Worm (Caenorhabditis elegans) whole organism, young adult: Measurements from ENCODE around the gene chil-6.
A peak's percentile ranks its signal among the peaks of the same experiment; 100 is the strongest.

Experiments
- B0035.1 ChIP-seq: sonication (generic microtip); optimal IDR thresholded peaks from 2 replicates; lab custom pipeline; 2016; ENCODE audit warnings: missing genetic modification characterization, mild to moderate bottlenecking, missing compliant biosample characterization, missing genotype, missing genetic modification reagents
- F23B12.7 ChIP-seq: sonication (generic microtip); optimal IDR thresholded peaks from 2 replicates; lab custom pipeline; 2017; ENCODE audit warnings: missing genetic modification characterization, mild to moderate bottlenecking, missing compliant biosample characterization, antibody characterized with exemption, moderate library complexity; ENCODE audit not compliant: insufficient read depth
- F49E8.2 ChIP-seq: sonication (generic microtip); optimal IDR thresholded peaks from 3 replicates; lab custom pipeline; 2017; ENCODE audit warnings: missing genetic modification characterization, mild to moderate bottlenecking, missing compliant biosample characterization, antibody characterized with exemption, moderate library complexity; ENCODE audit not compliant: insufficient read depth
- K11D2.4 ChIP-seq: fragments of 200-800 bp; sonication (Bioruptor generic); IDR thresholded peaks from 2 replicates; pipeline ENCODE4 v1.3.6; 2022; ENCODE audit warnings: missing genetic modification reagents, missing genetic modification characterization, missing compliant biosample characterization
- T07F8.4 ChIP-seq: sonication (generic microtip); optimal IDR thresholded peaks from 2 replicates; lab custom pipeline; 2016; ENCODE audit warnings: mild to moderate bottlenecking, missing genetic modification characterization, moderate library complexity, missing compliant biosample characterization
- Y56A3A.18 ChIP-seq: fragments of 200-800 bp; sonication (Bioruptor generic); IDR thresholded peaks from 2 replicates; pipeline ENCODE4 v1.3.6; 2022; ENCODE audit warnings: missing genetic modification reagents, missing genetic modification characterization, missing compliant biosample characterization
- Y79H2A.3 ChIP-seq: fragments of 200-800 bp; sonication (Bioruptor generic); conservative IDR thresholded peaks from 2 replicates; pipeline ENCODE4 v1.3.6; 2022; ENCODE audit warnings: missing genetic modification reagents, missing genetic modification characterization, missing compliant biosample characterization
- ZK185.1 ChIP-seq: sonication (generic microtip); optimal IDR thresholded peaks from 2 replicates; lab custom pipeline; 2016; ENCODE audit warnings: mild to moderate bottlenecking, missing genetic modification characterization, missing compliant biosample characterization; ENCODE audit not compliant: poor library complexity, severe bottlenecking
- akir-1 ChIP-seq: fragments of 200-800 bp; sonication (Bioruptor generic); optimal IDR thresholded peaks from 2 replicates; lab custom pipeline; 2018; ENCODE audit warnings: mild to moderate bottlenecking, missing genetic modification characterization, moderate library complexity, missing compliant biosample characterization
- atf-7 ChIP-seq: sonication (generic microtip); optimal IDR thresholded peaks from 2 replicates; lab custom pipeline; 2017; ENCODE audit warnings: mild to moderate bottlenecking, missing genetic modification characterization, missing compliant biosample characterization
- bed-1 ChIP-seq: fragments of 200-800 bp; sonication (Bioruptor generic); IDR thresholded peaks from 2 replicates; pipeline ENCODE4 v1.3.6; 2022; ENCODE audit warnings: missing genetic modification reagents, missing genetic modification characterization, missing compliant biosample characterization
- ceh-27 ChIP-seq: fragments of 200-800 bp; sonication (Bioruptor generic); optimal IDR thresholded peaks from 2 replicates; lab custom pipeline; 2018; ENCODE audit warnings: mild to moderate bottlenecking, missing genetic modification characterization, moderate library complexity, missing compliant biosample characterization
- egl-18 ChIP-seq: fragments of 200-800 bp; sonication (Bioruptor generic); IDR thresholded peaks from 2 replicates; pipeline ENCODE4 v1.3.6; 2022; ENCODE audit warnings: missing genetic modification reagents, missing genetic modification characterization, missing compliant biosample characterization
- egl-44 ChIP-seq: fragments of 200-800 bp; sonication (Bioruptor generic); IDR thresholded peaks from 2 replicates; pipeline ENCODE4 v1.3.6; 2022; ENCODE audit warnings: missing genetic modification reagents, missing genetic modification characterization, missing compliant biosample characterization
- ekl-4 ChIP-seq: fragments of 200-800 bp; sonication (Bioruptor generic); IDR thresholded peaks from 2 replicates; pipeline ENCODE4 v1.3.6; 2022; ENCODE audit warnings: missing genetic modification reagents, missing genetic modification characterization, missing compliant biosample characterization
- hlh-26 ChIP-seq: fragments of 200-800 bp; sonication (Bioruptor generic); conservative IDR thresholded peaks from 2 replicates; pipeline ENCODE4 v1.3.6; 2022; ENCODE audit warnings: missing genetic modification reagents, missing genetic modification characterization, missing compliant biosample characterization
- hmg-1.2 ChIP-seq: fragments of 200-800 bp; sonication (Bioruptor generic); IDR thresholded peaks from 2 replicates; pipeline ENCODE4 v1.3.6; 2022; ENCODE audit warnings: missing genetic modification reagents, missing genetic modification characterization, missing compliant biosample characterization
- hsf-1 ChIP-seq: fragments of 200-800 bp; sonication (Bioruptor generic); IDR thresholded peaks from 2 replicates; pipeline ENCODE4 v1.3.6; 2022; ENCODE audit warnings: missing genetic modification reagents, missing genetic modification characterization, missing compliant biosample characterization
- let-607 ChIP-seq, 2 experiments: fragments of 200-800 bp in 1 of 2; sonication (Bioruptor generic) in 1 of 2; sonication (generic microtip) in 1 of 2; optimal IDR thresholded peaks; 2 replicates each; lab custom pipeline; 2016 to 2018; ENCODE audit warnings: mild to moderate bottlenecking in 2 of 2, missing compliant biosample characterization in 2 of 2, missing genetic modification characterization in 2 of 2, moderate library complexity in 2 of 2, missing genotype in 1 of 2
- lin-26 ChIP-seq: fragments of 200-800 bp; sonication (Bioruptor generic); IDR thresholded peaks from 2 replicates; pipeline ENCODE4 v1.3.6; 2022; ENCODE audit warnings: missing genetic modification reagents, missing genetic modification characterization, missing compliant biosample characterization
- lin-35 ChIP-seq, 3 experiments: fragments of 150-350 bp in 2 of 3; sonication (generic microtip) in 1 of 3; optimal IDR thresholded peaks; 2 replicates each; lab custom pipeline; 2014 to 2018; ENCODE audit warnings: missing biosample characterization in 3 of 3, missing genetic modification characterization in 3 of 3, missing genetic modification reagents in 3 of 3
- madf-6 ChIP-seq: fragments of 200-800 bp; sonication (Bioruptor generic); IDR thresholded peaks from 2 replicates; pipeline ENCODE4 v1.3.6; 2022; ENCODE audit warnings: missing genetic modification reagents, missing genetic modification characterization, missing compliant biosample characterization
- mel-28 ChIP-seq: sonication (generic microtip); optimal IDR thresholded peaks from 2 replicates; lab custom pipeline; 2016; ENCODE audit warnings: borderline replicate concordance, mild to moderate bottlenecking, missing genetic modification characterization, missing compliant biosample characterization
- nfyb-1 ChIP-seq: fragments of 200-800 bp; sonication (Bioruptor generic); IDR thresholded peaks from 2 replicates; pipeline ENCODE4 v1.3.6; 2022; ENCODE audit warnings: missing genetic modification reagents, missing genetic modification characterization, missing compliant biosample characterization
- rec-8 ChIP-seq, 2 experiments: sonication (generic microtip); optimal IDR thresholded peaks; 2 replicates each; lab custom pipeline; 2016; ENCODE audit warnings: mild to moderate bottlenecking in 2 of 2, missing genetic modification characterization in 2 of 2, missing genetic modification reagents in 2 of 2, missing genotype in 2 of 2, missing biosample characterization in 1 of 2, missing compliant biosample characterization in 1 of 2, moderate library complexity in 1 of 2
- rpc-1 ChIP-seq, 2 experiments: fragments of 150-350 bp in 1 of 2; sonication (generic microtip) in 1 of 2; optimal IDR thresholded peaks; 2 replicates each; lab custom pipeline; 2014 to 2018; ENCODE audit warnings: missing biosample characterization in 1 of 2, missing genetic modification characterization in 1 of 2, missing genetic modification reagents in 1 of 2, missing genotype in 1 of 2
- sea-2 ChIP-seq: fragments of 200-800 bp; sonication (Bioruptor generic); IDR thresholded peaks from 2 replicates; pipeline ENCODE4 v1.3.6; 2022; ENCODE audit warnings: missing genetic modification characterization, missing compliant biosample characterization
- tbp1 ChIP-seq: fragments of 200-800 bp; sonication (Bioruptor generic); optimal IDR thresholded peaks from 2 replicates; lab custom pipeline; 2018; ENCODE audit warnings: mild to moderate bottlenecking, missing genetic modification characterization, missing compliant biosample characterization
- unc-130 ChIP-seq: sonication (generic microtip); optimal IDR thresholded peaks from 2 replicates; lab custom pipeline; 2016; ENCODE audit warnings: missing genetic modification reagents, missing genetic modification characterization, missing compliant biosample characterization
- ztf-25 ChIP-seq: fragments of 200-800 bp; sonication (Bioruptor generic); IDR thresholded peaks from 2 replicates; pipeline ENCODE4 v1.3.6; 2022; ENCODE audit warnings: missing genetic modification reagents, missing genetic modification characterization, missing compliant biosample characterization
- ztf-26 ChIP-seq: sonication (generic microtip); optimal IDR thresholded peaks from 2 replicates; lab custom pipeline; 2017; ENCODE audit warnings: missing genetic modification characterization, missing compliant biosample characterization
- ztf-28 ChIP-seq: fragments of 200-800 bp; sonication (Bioruptor generic); IDR thresholded peaks from 2 replicates; pipeline ENCODE4 v1.3.6; 2022; ENCODE audit warnings: missing genetic modification reagents, missing genetic modification characterization, missing compliant biosample characterization

chil-6 gene

ce11 chrII:9891823-9892222, 34.1 kb upstream of the chil-6 start (continued):
- TF ChIP-seq ztf-28 (GFP tag; lab: Robert Waterston, UW) (no peak), hsf-1 (GFP tag; lab: Robert Waterston, UW) (no peak), sea-2 (GFP tag; lab: Robert Waterston, UW) (no peak), K11D2.4 (GFP tag; lab: Robert Waterston, UW) (no peak), atf-7 (tag; lab: Kevin White, UChicago) (peak; percentile 26), egl-44 (peak; percentile 15; the same call in 1 of the 2 replicates), T07F8.4 (tag; lab: Kevin White, UChicago) (no peak), hlh-26 (GFP tag; lab: Robert Waterston, UW) (no peak), unc-130 (GFP tag; lab: Kevin White, UChicago) (no peak), F23B12.7 (tag; lab: Kevin White, UChicago) (no peak), lin-26 (GFP tag; lab: Robert Waterston, UW) (peak; percentile 68; the same call in 1 of the 2 replicates), akir-1 (no peak), bed-1 (GFP tag; lab: Robert Waterston, UW) (no peak), mel-28 (tag; lab: Kevin White, UChicago) (no peak), rpc-1 (optimal IDR thresholded peaks at IDR 0.05; lab: Kevin White, UChicago) (no peak), rpc-1 (tag; optimal IDR thresholded peaks at IDR 0.05; lab: Kevin White, UChicago) (no peak), ekl-4 (GFP tag; lab: Robert Waterston, UW) (peak; percentile 13; the same call in 1 of the 2 replicates), egl-18 (no peak)

- peak in 1 of 2 experiments; percentile 7 for TF ChIP-seq let-607 (tag; optimal IDR thresholded peaks at IDR 0.05; lab: Kevin White, UChicago)
- peak; percentile 28 for TF ChIP-seq ceh-27 (GFP tag; lab: Kevin White, UChicago)
- no peak for TF ChIP-seq F23B12.7 (tag; lab: Kevin White, UChicago)
- TF ChIP-seq hmg-1.2 (GFP tag; lab: Robert Waterston, UW): peak; percentile 48; the same call in 1 of the 2 replicates
- no peak for TF ChIP-seq Y79H2A.3 (GFP tag; lab: Robert Waterston, UW)
- no peak for TF ChIP-seq nfyb-1 (GFP tag; lab: Robert Waterston, UW)
- TF ChIP-seq ztf-25 (GFP tag; lab: Robert Waterston, UW): 0 out of 2 replicates have a peak, but pooled peaks have one; percentile 56
- no peak for TF ChIP-seq F49E8.2
- TF ChIP-seq ZK185.1 (tag; lab: Kevin White, UChicago): peak; percentile 12
- TF ChIP-seq B0035.1 (tag; lab: Kevin White, UChicago): no peak
- TF ChIP-seq Y56A3A.18: 0 out of 2 replicates have a peak, but pooled peaks have one; percentile 52
- no peak for TF ChIP-seq egl-44
- no peak for TF ChIP-seq lin-26 (GFP tag; lab: Robert Waterston, UW)
- TF ChIP-seq madf-6 (GFP tag; lab: Robert Waterston, UW): peak; percentile 26; the same call in 1 of the 2 replicates
- no peak for TF ChIP-seq ztf-26 (tag; lab: Kevin White, UChicago)
- TF ChIP-seq, all 124 proteins: peak for 7
Measured at ce11 chrII:9891031-9891689, 33.5 kb upstream of the chil-6 start, which contains the start of gene vgln-1. vgln-1 (minus strand) TSS chrII:9891081.

DNA sequence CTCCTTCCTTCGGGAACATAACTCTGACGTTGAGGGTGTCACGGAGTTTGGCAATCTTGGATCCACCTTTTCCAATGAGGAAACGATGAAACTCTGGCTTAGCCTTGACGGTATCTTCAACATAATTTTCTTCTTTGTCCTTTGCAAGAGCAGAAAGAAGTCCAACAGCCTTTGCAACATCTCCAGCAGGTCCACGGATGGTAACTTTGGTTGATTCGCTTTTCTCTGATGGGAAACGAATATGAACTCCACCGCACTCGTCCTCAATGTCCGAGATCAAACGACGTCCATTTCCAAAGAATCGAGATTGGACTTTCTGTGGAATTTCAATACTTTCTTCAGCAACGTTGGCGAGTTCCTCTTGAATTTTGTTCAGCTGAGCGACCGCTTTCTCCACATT, 30.9 kb upstream of the chil-6 start:
- TF ChIP-seq unc-130 (GFP tag; lab: Kevin White, UChicago): no peak
- TF ChIP-seq lin-35 (GFP tag; optimal IDR thresholded peaks at IDR 0.05; lab: Kevin White, UChicago): no peak
- TF ChIP-seq rec-8 (tag; optimal IDR thresholded peaks at IDR 0.05; lab: Kevin White, UChicago): no peak
- no peak for TF ChIP-seq tbp1 (GFP tag; lab: Kevin White, UChicago)
